Fruit fly (Drosophila melanogaster) whole organism, adult: ENCODE results near the gene CG14840.

Experiments
- CG11617 ChIP-seq: fragments of 200-800 bp; sonication (Bioruptor generic); optimal IDR thresholded peaks from 2 replicates; lab custom pipeline; 2017; ENCODE audit warnings: mild to moderate bottlenecking, missing biosample characterization, missing genetic modification reagents, missing genetic modification characterization
- CG12768 ChIP-seq: fragments of 200-800 bp; sonication (Bioruptor generic); optimal IDR thresholded peaks from 2 replicates; lab custom pipeline; 2017; ENCODE audit warnings: missing biosample characterization, missing genetic modification characterization, mild to moderate bottlenecking, moderate library complexity, missing genetic modification reagents
- CG14711 ChIP-seq: fragments of 200-800 bp; sonication (Bioruptor generic); optimal IDR thresholded peaks from 2 replicates; lab custom pipeline; 2018; ENCODE audit warnings: missing biosample characterization, mild to moderate bottlenecking, missing genetic modification characterization, moderate library complexity
- CG1620 ChIP-seq: fragments of 200-800 bp; sonication (Bioruptor generic); optimal IDR thresholded peaks from 2 replicates; lab custom pipeline; 2016; ENCODE audit warnings: missing biosample characterization, missing genetic modification characterization
- CG33017 ChIP-seq: fragments of 200-800 bp; sonication (Bioruptor generic); optimal IDR thresholded peaks from 2 replicates; lab custom pipeline; 2018; ENCODE audit warnings: missing biosample characterization, mild to moderate bottlenecking, missing genetic modification characterization, moderate library complexity
- CG5204 ChIP-seq: fragments of 200-800 bp; sonication (Bioruptor generic); optimal IDR thresholded peaks from 2 replicates; lab custom pipeline; 2016; ENCODE audit warnings: missing biosample characterization, missing genetic modification characterization
- CG7045 ChIP-seq: fragments of 200-800 bp; sonication (Bioruptor generic); optimal IDR thresholded peaks from 2 replicates; lab custom pipeline; 2017; ENCODE audit warnings: missing biosample characterization, mild to moderate bottlenecking, missing genetic modification characterization
- CG7101 ChIP-seq: fragments of 200-800 bp; sonication (Bioruptor generic); optimal IDR thresholded peaks from 2 replicates; lab custom pipeline; 2018; ENCODE audit warnings: missing biosample characterization, mild to moderate bottlenecking, missing genetic modification characterization, moderate library complexity
- Clk ChIP-seq: fragments of 200-800 bp; sonication (Bioruptor generic); optimal IDR thresholded peaks from 2 replicates; lab custom pipeline; 2017; ENCODE audit warnings: missing biosample characterization, missing genetic modification characterization
- Crg-1 ChIP-seq: fragments of 200-800 bp; sonication (Bioruptor generic); optimal IDR thresholded peaks from 2 replicates; lab custom pipeline; 2016; ENCODE audit warnings: missing biosample characterization, missing genetic modification characterization
- Hr96 ChIP-seq: fragments of 200-800 bp; sonication (Bioruptor generic); optimal IDR thresholded peaks from 2 replicates; lab custom pipeline; 2016; ENCODE audit warnings: missing biosample characterization, missing genetic modification characterization
- Mnt ChIP-seq: fragments of 200-800 bp; sonication (Bioruptor generic); optimal IDR thresholded peaks from 2 replicates; lab custom pipeline; 2016; ENCODE audit warnings: missing biosample characterization, mild to moderate bottlenecking, missing genetic modification characterization
- bab1 ChIP-seq: fragments of 200-800 bp; sonication (Bioruptor generic); optimal IDR thresholded peaks from 3 replicates; lab custom pipeline; 2019; ENCODE audit warnings: missing biosample characterization, mild to moderate bottlenecking, missing genetic modification characterization, moderate library complexity
- cic ChIP-seq: fragments of 200-800 bp; sonication (Bioruptor generic); optimal IDR thresholded peaks from 2 replicates; lab custom pipeline; 2017; ENCODE audit warnings: missing biosample characterization, mild to moderate bottlenecking, missing genetic modification characterization, moderate library complexity
- cnc ChIP-seq, 2 experiments: fragments of >200 bp; optimal IDR thresholded peaks; 2 replicates each; lab custom pipeline; 2017
- kay ChIP-seq: fragments of 200-800 bp; sonication (Bioruptor generic); peaks from one replicate; lab custom pipeline; 2016; ENCODE audit warnings: missing biosample characterization, missing genetic modification characterization, borderline replicate concordance
- ovo ChIP-seq: fragments of 200-800 bp; sonication (Bioruptor generic); optimal IDR thresholded peaks from 2 replicates; lab custom pipeline; 2016; ENCODE audit warnings: missing biosample characterization, missing genetic modification characterization
- pad ChIP-seq: fragments of 200-800 bp; sonication (Bioruptor generic); optimal IDR thresholded peaks from 3 replicates; lab custom pipeline; 2017; ENCODE audit warnings: missing biosample characterization, missing genetic modification characterization, mild to moderate bottlenecking, moderate library complexity, missing genetic modification reagents
- tj ChIP-seq: fragments of 200-800 bp; sonication (Bioruptor generic); optimal IDR thresholded peaks from 3 replicates; lab custom pipeline; 2017; ENCODE audit warnings: missing biosample characterization, mild to moderate bottlenecking, missing genetic modification characterization, moderate library complexity
- toe ChIP-seq: fragments of 200-800 bp; sonication (Bioruptor generic); optimal IDR thresholded peaks from 2 replicates; lab custom pipeline; 2016; ENCODE audit warnings: missing biosample characterization, missing genetic modification characterization

The CG14840 gene

dm6 chr3R:14302128-14302527 is 41.1 kb upstream of the CG14840 start, which contains the start of gene IFT54:
IFT54 (plus strand) TSS chr3R:14302428.
- TF ChIP-seq Hr96 (GFP tag; lab: Kevin White, UChicago): no peak
- no peak for TF ChIP-seq Clk (GFP tag; lab: Kevin White, UChicago)
- TF ChIP-seq pad (GFP tag; lab: Kevin White, UChicago): no peak
- TF ChIP-seq bab1: no peak
- TF ChIP-seq CG7101: no peak
- TF ChIP-seq CG7045: no peak
- no peak for TF ChIP-seq ovo (GFP tag; lab: Kevin White, UChicago)
- no peak for TF ChIP-seq kay

DNA sequence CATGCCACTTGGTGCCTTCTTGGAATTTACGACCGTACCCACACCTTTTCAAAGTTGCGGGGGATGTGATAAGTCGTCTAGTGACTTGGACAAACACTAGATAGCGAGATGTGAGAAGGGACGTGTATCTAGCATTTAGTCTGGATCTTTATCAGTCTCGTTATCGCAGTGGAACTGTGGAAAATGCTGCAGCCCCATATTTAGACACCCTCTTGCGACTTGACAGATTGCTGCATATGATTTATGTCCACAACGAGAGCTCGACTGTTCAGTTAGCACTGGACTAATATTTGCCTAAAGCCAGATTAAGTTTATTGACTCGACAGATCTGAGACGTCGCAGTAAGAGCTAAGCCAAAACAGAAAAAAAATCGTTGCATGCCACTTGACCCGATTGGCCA is 38.9 kb upstream of the CG14840 start:
- no peak for TF ChIP-seq bab1
- no peak for TF ChIP-seq kay
- TF ChIP-seq pad (GFP tag; lab: Kevin White, UChicago): peak; percentile 21
- peak; percentile 28 for TF ChIP-seq CG7045
- TF ChIP-seq CG14711: peak; percentile 7
- TF ChIP-seq CG1620 (GFP tag; lab: Kevin White, UChicago): no peak
- no peak for TF ChIP-seq toe
- peak; percentile 56 for TF ChIP-seq cic (GFP tag; lab: Kevin White, UChicago)
- no peak for TF ChIP-seq Mnt (GFP tag; lab: Kevin White, UChicago)
- TF ChIP-seq Clk (GFP tag; lab: Kevin White, UChicago): no peak
- no peak for TF ChIP-seq Hr96 (GFP tag; lab: Kevin White, UChicago)
- no peak for TF ChIP-seq CG7101
- TF ChIP-seq CG12768 (GFP tag; lab: Kevin White, UChicago): peak; percentile 45

DNA sequence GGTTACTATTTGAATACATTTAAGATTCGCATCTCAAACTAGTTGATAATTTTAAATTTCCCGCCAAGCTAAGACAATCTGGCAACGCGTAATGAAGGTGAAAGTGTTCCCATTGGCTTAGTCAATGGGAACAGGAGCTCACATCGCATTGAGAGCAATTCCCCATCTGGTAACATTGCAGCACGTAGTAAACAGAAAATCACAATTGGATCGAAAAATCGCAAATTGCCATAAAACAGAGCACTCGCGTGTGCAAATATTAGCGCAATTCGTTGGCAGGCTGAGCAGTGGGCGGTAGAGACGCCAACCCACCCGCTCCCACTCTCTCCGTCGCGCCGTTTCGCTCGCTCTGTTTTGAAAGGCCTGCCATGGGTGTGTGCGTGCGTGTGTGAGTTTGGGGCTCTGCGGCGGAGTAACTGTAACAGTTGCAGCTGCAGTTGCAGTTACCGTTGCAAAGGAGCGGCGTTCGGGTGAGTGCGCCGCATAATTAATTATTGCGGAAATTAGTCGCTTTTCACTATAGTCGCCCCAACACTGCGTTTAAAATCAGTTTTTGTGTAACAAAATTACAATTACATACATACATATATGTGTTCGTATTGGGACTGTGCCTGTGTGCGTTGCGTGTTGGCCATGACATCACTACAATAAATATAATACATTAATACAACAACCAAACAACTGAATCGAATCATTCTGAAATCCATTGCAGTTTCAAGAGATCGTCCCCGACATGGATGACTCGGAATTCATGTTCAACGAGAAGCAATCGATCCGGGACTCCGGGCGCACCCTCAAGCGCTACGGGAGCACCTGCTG is 37.3 kb upstream of the CG14840 start:
- peak; percentile 39 for TF ChIP-seq CG12768 (GFP tag; lab: Kevin White, UChicago)
- TF ChIP-seq CG33017 (tag; lab: Kevin White, UChicago): no peak
- no peak for TF ChIP-seq kay
- peak; percentile 17 for TF ChIP-seq Mnt (GFP tag; lab: Kevin White, UChicago)
- no peak for TF ChIP-seq CG11617
- peak; percentile 77 for TF ChIP-seq ovo (GFP tag; lab: Kevin White, UChicago)
- TF ChIP-seq cic (GFP tag; lab: Kevin White, UChicago): peak; percentile 94
- TF ChIP-seq CG5204 (GFP tag; lab: Kevin White, UChicago): no peak
- peak; percentile 56 for TF ChIP-seq bab1
- peak; percentile 36 for TF ChIP-seq tj (GFP tag; lab: Kevin White, UChicago)
- TF ChIP-seq pad (GFP tag; lab: Kevin White, UChicago): peak; percentile 68
- TF ChIP-seq Clk (GFP tag; lab: Kevin White, UChicago): no peak

DNA sequence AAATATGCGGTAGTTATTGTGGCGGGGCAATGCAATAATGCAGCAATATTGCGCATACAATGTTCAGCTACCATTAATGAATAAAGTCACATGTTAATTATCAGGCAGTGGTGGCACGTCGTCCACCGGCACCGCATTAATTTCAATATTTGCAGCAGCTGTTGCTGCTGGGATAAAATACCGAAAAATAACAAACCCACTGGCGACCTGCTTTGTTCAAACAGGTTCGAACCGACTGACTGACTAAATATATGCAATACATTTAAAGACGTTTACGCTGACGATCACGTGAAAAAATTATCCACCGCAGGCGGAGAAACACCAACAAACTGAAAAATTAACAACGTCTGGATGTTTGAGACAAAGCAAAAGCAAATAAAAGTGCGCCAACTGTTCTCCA is 36.5 kb upstream of the CG14840 start:
- TF ChIP-seq CG11617: no peak
- no peak for TF ChIP-seq tj (GFP tag; lab: Kevin White, UChicago)
- TF ChIP-seq toe: no peak
- no peak for TF ChIP-seq CG14711
- TF ChIP-seq Mnt (GFP tag; lab: Kevin White, UChicago): no peak
- no peak for TF ChIP-seq Hr96 (GFP tag; lab: Kevin White, UChicago)
- TF ChIP-seq CG12768 (GFP tag; lab: Kevin White, UChicago): no peak
- TF ChIP-seq cnc (optimal IDR thresholded peaks at IDR 0.05; lab: Kevin White, UChicago): no peak
- no peak for TF ChIP-seq Crg-1 (GFP tag; lab: Kevin White, UChicago)
- TF ChIP-seq cic (GFP tag; lab: Kevin White, UChicago): no peak
- no peak for TF ChIP-seq bab1
- no peak for TF ChIP-seq ovo (GFP tag; lab: Kevin White, UChicago)
- no peak for TF ChIP-seq CG5204 (GFP tag; lab: Kevin White, UChicago)
- no peak for TF ChIP-seq CG1620 (GFP tag; lab: Kevin White, UChicago)
- TF ChIP-seq CG7101: no peak
- TF ChIP-seq Clk (GFP tag; lab: Kevin White, UChicago): no peak

DNA sequence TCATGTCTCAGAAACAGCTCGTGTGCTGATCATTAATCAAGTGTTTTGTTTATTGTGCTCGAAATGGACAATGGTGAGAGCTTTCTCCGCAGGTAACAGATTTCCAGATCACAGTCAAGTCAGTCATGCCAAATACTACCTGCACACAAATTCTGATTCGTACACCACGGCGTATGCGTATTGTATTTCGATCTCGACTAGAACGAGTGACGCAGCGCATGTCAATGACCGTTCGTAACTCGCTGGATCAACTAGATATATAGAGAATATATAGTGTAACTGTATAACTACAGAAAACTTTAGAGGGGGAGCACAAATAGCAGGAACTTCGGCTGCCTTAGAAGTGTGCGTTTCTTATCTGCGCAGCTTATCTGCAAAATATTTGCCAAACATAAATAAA is 35.7 kb upstream of the CG14840 start:
- TF ChIP-seq tj (GFP tag; lab: Kevin White, UChicago) (no peak), toe (no peak), CG14711 (no peak), Mnt (GFP tag; lab: Kevin White, UChicago) (no peak), CG7101 (no peak), Clk (GFP tag; lab: Kevin White, UChicago) (no peak), bab1 (no peak), CG1620 (GFP tag; lab: Kevin White, UChicago) (no peak), CG12768 (GFP tag; lab: Kevin White, UChicago) (no peak), kay (no peak), CG33017 (tag; lab: Kevin White, UChicago) (no peak), CG11617 (no peak), CG7045 (no peak), Crg-1 (GFP tag; lab: Kevin White, UChicago) (no peak)

DNA sequence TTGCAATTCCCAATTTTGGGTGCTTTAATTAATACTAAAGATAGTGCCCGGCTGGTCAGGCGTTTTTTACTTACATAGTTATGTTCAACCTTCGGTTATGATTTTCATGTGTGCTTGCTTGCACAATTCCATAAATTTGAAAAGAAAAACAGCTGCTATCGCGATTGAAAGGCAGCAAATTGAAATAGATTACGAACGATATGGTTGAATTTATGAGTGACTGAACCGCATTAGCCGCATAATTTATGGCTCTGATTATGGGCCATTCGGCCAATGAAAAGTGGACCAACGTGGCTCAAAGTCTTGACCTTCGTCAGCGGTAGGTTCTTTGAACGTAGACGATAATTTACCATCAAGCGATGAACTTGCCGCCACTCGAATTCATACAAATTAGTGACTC is 35.1 kb upstream of the CG14840 start:
- no peak for TF ChIP-seq Crg-1 (GFP tag; lab: Kevin White, UChicago)
- no peak for TF ChIP-seq CG7045
- TF ChIP-seq cnc (optimal IDR thresholded peaks at IDR 0.05; lab: Kevin White, UChicago): no peak
- TF ChIP-seq toe: no peak
- no peak for TF ChIP-seq Hr96 (GFP tag; lab: Kevin White, UChicago)
- TF ChIP-seq CG11617: no peak
- TF ChIP-seq tj (GFP tag; lab: Kevin White, UChicago): no peak
- no peak for TF ChIP-seq ovo (GFP tag; lab: Kevin White, UChicago)
